Fruit fly (Drosophila melanogaster) whole organism, embryonic: ENCODE data around the gene CG12010.

Source experiments
- Awh ChIP-seq: fragments of 200-800 bp; sonication (Bioruptor generic); IDR thresholded peaks from 2 replicates; pipeline ENCODE4, ENCODE4 v1.3.6; 2022; ENCODE audit warnings: missing biosample characterization, missing genetic modification characterization
- CG10366 ChIP-seq: fragments of 200-800 bp; sonication (Bioruptor generic); IDR thresholded peaks from 2 replicates; pipeline ENCODE4 v1.3.6; 2022; ENCODE audit warnings: missing biosample characterization, missing genetic modification characterization
- CG10543 ChIP-seq: fragments of 200-800 bp; sonication (Bioruptor generic); optimal IDR thresholded peaks from 3 replicates; lab custom pipeline; 2017; ENCODE audit warnings: missing biosample characterization, mild to moderate bottlenecking, missing genetic modification characterization, moderate library complexity
- CG10565 ChIP-seq: fragments of 200-800 bp; sonication (Bioruptor generic); optimal IDR thresholded peaks from 3 replicates; lab custom pipeline; 2016; ENCODE audit warnings: missing biosample characterization, mild to moderate bottlenecking, missing genetic modification characterization
- CG12391 ChIP-seq: fragments of 200-800 bp; sonication (Bioruptor generic); optimal IDR thresholded peaks from 3 replicates; lab custom pipeline; 2018; ENCODE audit warnings: missing biosample characterization, mild to moderate bottlenecking, missing genetic modification characterization, moderate library complexity
- CG15601 ChIP-seq: fragments of 200-800 bp; sonication (Bioruptor generic); optimal IDR thresholded peaks from 3 replicates; lab custom pipeline; 2019; ENCODE audit warnings: missing biosample characterization, mild to moderate bottlenecking, missing genetic modification characterization, moderate library complexity
- CG17385 ChIP-seq: fragments of 200-800 bp; sonication (Bioruptor generic); optimal IDR thresholded peaks from 3 replicates; lab custom pipeline; 2018; ENCODE audit warnings: missing biosample characterization, mild to moderate bottlenecking, missing genetic modification characterization
- CG17829 ChIP-seq: fragments of 200-800 bp; optimal IDR thresholded peaks from 2 replicates; lab custom pipeline; 2019; ENCODE audit warnings: missing biosample characterization, mild to moderate bottlenecking, missing genetic modification characterization, moderate library complexity
- CG18476 ChIP-seq: fragments of 200-800 bp; sonication (Bioruptor generic); optimal IDR thresholded peaks from 2 replicates; lab custom pipeline; 2016; ENCODE audit warnings: missing biosample characterization, mild to moderate bottlenecking, missing genetic modification characterization
- CG2199 ChIP-seq: fragments of 200-800 bp; sonication (Bioruptor generic); IDR thresholded peaks from 3 replicates; pipeline ENCODE4 v1.3.6; 2022; ENCODE audit warnings: missing biosample characterization, missing genetic modification characterization
- CG30020 ChIP-seq: fragments of 200-800 bp; optimal IDR thresholded peaks from 2 replicates; lab custom pipeline; 2019; ENCODE audit warnings: missing biosample characterization, mild to moderate bottlenecking, missing genetic modification characterization, moderate library complexity
- CG30403 ChIP-seq: fragments of 200-800 bp; sonication (Bioruptor generic); optimal IDR thresholded peaks from 3 replicates; lab custom pipeline; 2016; ENCODE audit warnings: missing biosample characterization, missing genetic modification characterization
- CG32532 ChIP-seq: fragments of 200-800 bp; sonication (Bioruptor generic); IDR thresholded peaks from 2 replicates; pipeline ENCODE4 v1.3.6; 2022; ENCODE audit warnings: missing biosample characterization, missing genetic modification characterization
- CG33213 ChIP-seq: fragments of 200-800 bp; sonication (Bioruptor generic); optimal IDR thresholded peaks from 3 replicates; lab custom pipeline; 2016; ENCODE audit warnings: missing biosample characterization, missing genetic modification characterization
- CG3407 ChIP-seq: fragments of 200-800 bp; sonication (Bioruptor generic); optimal IDR thresholded peaks from 2 replicates; lab custom pipeline; 2018; ENCODE audit warnings: missing biosample characterization, mild to moderate bottlenecking, missing genetic modification characterization
- CG5953 ChIP-seq: fragments of 200-800 bp; sonication (Bioruptor generic); IDR thresholded peaks from 2 replicates; pipeline ENCODE4 v1.3.6; 2022; ENCODE audit warnings: missing biosample characterization, missing genetic modification characterization
- CG6254 ChIP-seq: fragments of 200-800 bp; sonication (Bioruptor generic); optimal IDR thresholded peaks from 3 replicates; lab custom pipeline; 2017; ENCODE audit warnings: mild to moderate bottlenecking, missing biosample characterization, missing genetic modification reagents, missing genetic modification characterization
- CG7745 ChIP-seq: fragments of 200-800 bp; sonication (Bioruptor generic); optimal IDR thresholded peaks from 2 replicates; lab custom pipeline; 2018; ENCODE audit warnings: missing biosample characterization, mild to moderate bottlenecking, missing genetic modification characterization, moderate library complexity
- CG7786 ChIP-seq: fragments of 200-800 bp; sonication (Bioruptor generic); optimal IDR thresholded peaks from 2 replicates; lab custom pipeline; 2016; ENCODE audit warnings: missing biosample characterization, missing genetic modification characterization
- CG8388 ChIP-seq: fragments of 200-800 bp; sonication (Bioruptor generic); optimal IDR thresholded peaks from 2 replicates; lab custom pipeline; 2019; ENCODE audit warnings: missing biosample characterization, mild to moderate bottlenecking, missing genetic modification characterization, moderate library complexity
- CG9437 ChIP-seq: fragments of 200-800 bp; sonication (Bioruptor generic); optimal IDR thresholded peaks from 2 replicates; lab custom pipeline; 2018; ENCODE audit warnings: missing biosample characterization, mild to moderate bottlenecking, missing genetic modification characterization
- D19A ChIP-seq: fragments of 200-800 bp; optimal IDR thresholded peaks from 3 replicates; lab custom pipeline; 2019; ENCODE audit warnings: missing biosample characterization, mild to moderate bottlenecking, missing genetic modification characterization, moderate library complexity
- Doc2 ChIP-seq: fragments of 200-800 bp; sonication (Bioruptor generic); IDR thresholded peaks from 2 replicates; pipeline ENCODE4 v1.3.6; 2022; ENCODE audit warnings: missing biosample characterization, missing genetic modification characterization
- Doc3 ChIP-seq: fragments of 200-800 bp; sonication (Bioruptor generic); IDR thresholded peaks from 3 replicates; pipeline ENCODE4 v1.3.6; 2022; ENCODE audit warnings: missing biosample characterization, missing genetic modification characterization; ENCODE audit not compliant: partially characterized antibody
- E2f2 ChIP-seq: fragments of 200-800 bp; sonication (Bioruptor generic); IDR thresholded peaks from 2 replicates; pipeline ENCODE4 v1.3.6; 2022; ENCODE audit warnings: missing biosample characterization, missing genetic modification characterization
- Ets65A ChIP-seq: fragments of 200-800 bp; sonication (Bioruptor generic); peaks from one replicate; lab custom pipeline; 2016; ENCODE audit warnings: missing biosample characterization, missing genetic modification characterization
- Jarid2 ChIP-seq: fragments of 200-800 bp; sonication (Bioruptor generic); optimal IDR thresholded peaks from 3 replicates; lab custom pipeline; 2017; ENCODE audit warnings: mild to moderate bottlenecking, missing biosample characterization, missing genetic modification reagents, missing genetic modification characterization
- MESR4 ChIP-seq: fragments of 200-800 bp; sonication (Bioruptor generic); optimal IDR thresholded peaks from 2 replicates; lab custom pipeline; 2018; ENCODE audit warnings: missing biosample characterization, mild to moderate bottlenecking, missing genetic modification characterization, moderate library complexity
- Meics ChIP-seq: fragments of 200-800 bp; sonication (Bioruptor generic); optimal IDR thresholded peaks from 2 replicates; lab custom pipeline; 2017; ENCODE audit warnings: missing biosample characterization, mild to moderate bottlenecking, missing genetic modification characterization
- Poxn ChIP-seq: fragments of 200-800 bp; sonication (Bioruptor generic); IDR thresholded peaks from 2 replicates; pipeline ENCODE4 v1.3.6; 2022; ENCODE audit warnings: missing biosample characterization, missing genetic modification characterization
- Ptx1 ChIP-seq: fragments of 200-800 bp; sonication (Bioruptor generic); IDR thresholded peaks from 2 replicates; pipeline ENCODE4 v1.3.6; 2022; ENCODE audit warnings: missing biosample characterization, missing genetic modification characterization
- Sin3A ChIP-seq: fragments of >200 bp; optimal IDR thresholded peaks from 2 replicates; lab custom pipeline; 2018
- Sry-β ChIP-seq: fragments of 200-800 bp; sonication (Bioruptor generic); optimal IDR thresholded peaks from 2 replicates; lab custom pipeline; 2018; ENCODE audit warnings: missing biosample characterization, mild to moderate bottlenecking, missing genetic modification characterization, moderate library complexity
- Stat92E ChIP-seq, 3 experiments: fragments of >200 bp in 2 of 3; fragments of 200-800 bp in 1 of 3; sonication (Bioruptor generic) in 1 of 3; optimal IDR thresholded peaks; 2 replicates each; lab custom pipeline; 2017 to 2019; ENCODE audit warnings: missing biosample characterization in 3 of 3, missing genetic modification characterization in 3 of 3, mild to moderate bottlenecking in 1 of 3, moderate library complexity in 1 of 3
- ase ChIP-seq: fragments of 200-800 bp; sonication (Bioruptor generic); IDR thresholded peaks from 3 replicates; pipeline ENCODE4 v1.3.6; 2022; ENCODE audit warnings: missing biosample characterization, missing genetic modification characterization
- dati ChIP-seq: fragments of 200-800 bp; sonication (Bioruptor generic); IDR thresholded peaks from 2 replicates; pipeline ENCODE4 v1.3.6; 2022; ENCODE audit warnings: missing biosample characterization, missing genetic modification characterization
- ems ChIP-seq: fragments of 200-800 bp; sonication (Bioruptor generic); optimal IDR thresholded peaks from 3 replicates; lab custom pipeline; 2016; ENCODE audit warnings: missing biosample characterization, missing genetic modification characterization
- jumu ChIP-seq: fragments of 200-800 bp; sonication (Bioruptor generic); optimal IDR thresholded peaks from 3 replicates; lab custom pipeline; 2016; ENCODE audit warnings: missing biosample characterization, missing genetic modification characterization
- nerfin-2 ChIP-seq: fragments of 200-800 bp; sonication (Bioruptor generic); IDR thresholded peaks from 2 replicates; pipeline ENCODE4 v1.3.6; 2022; ENCODE audit warnings: missing biosample characterization, missing genetic modification characterization; ENCODE audit not compliant: partially characterized antibody
- pan ChIP-seq, 4 experiments: fragments of >200 bp in 3 of 4; fragments of 200-800 bp in 1 of 4; sonication (Bioruptor generic) in 1 of 4; optimal IDR thresholded peaks in 3 of 4; IDR thresholded peaks in 1 of 4; 2 replicates each; pipeline versions ENCODE4 v1.3.6 to Lab custom; 2017 to 2022; ENCODE audit warnings: missing biosample characterization in 2 of 4, missing genetic modification characterization in 2 of 4, mixed read lengths in 1 of 4
- pfk ChIP-seq: fragments of 200-800 bp; sonication (Bioruptor generic); optimal IDR thresholded peaks from 2 replicates; lab custom pipeline; 2018; ENCODE audit warnings: missing biosample characterization, mild to moderate bottlenecking, missing genetic modification characterization, moderate library complexity
- phol ChIP-seq: fragments of 200-800 bp; sonication (Bioruptor generic); optimal IDR thresholded peaks from 3 replicates; lab custom pipeline; 2018; ENCODE audit warnings: missing biosample characterization, mild to moderate bottlenecking, missing genetic modification characterization, moderate library complexity
- pzg ChIP-seq: fragments of 200-800 bp; sonication (Bioruptor generic); optimal IDR thresholded peaks from 3 replicates; lab custom pipeline; 2018; ENCODE audit warnings: missing biosample characterization, mild to moderate bottlenecking, missing genetic modification characterization, moderate library complexity
- rib ChIP-seq: fragments of 200-800 bp; sonication (Bioruptor generic); IDR thresholded peaks from 2 replicates; pipeline ENCODE4 v1.3.6; 2022; ENCODE audit warnings: missing biosample characterization, missing genetic modification characterization
- sima ChIP-seq: fragments of 200-800 bp; sonication (Bioruptor generic); optimal IDR thresholded peaks from 2 replicates; lab custom pipeline; 2016; ENCODE audit warnings: missing biosample characterization, missing genetic modification characterization
- tgo ChIP-seq: fragments of 200-800 bp; sonication (Bioruptor generic); IDR thresholded peaks from 3 replicates; pipeline ENCODE4 v1.3.6; 2022; ENCODE audit warnings: missing biosample characterization, missing genetic modification characterization
- tna ChIP-seq: fragments of 200-800 bp; sonication (Bioruptor generic); IDR thresholded peaks from 2 replicates; pipeline ENCODE4 v1.3.6; 2022; ENCODE audit warnings: missing biosample characterization, missing genetic modification characterization; ENCODE audit not compliant: partially characterized antibody
- tx ChIP-seq: fragments of 200-800 bp; sonication (Bioruptor generic); optimal IDR thresholded peaks from 2 replicates; lab custom pipeline; 2016; ENCODE audit warnings: missing biosample characterization, missing genetic modification characterization
- zf30C ChIP-seq: fragments of 200-800 bp; sonication (Bioruptor generic); optimal IDR thresholded peaks from 3 replicates; lab custom pipeline; 2018; ENCODE audit warnings: missing biosample characterization, mild to moderate bottlenecking, missing genetic modification characterization

Gene CG12010

DNA sequence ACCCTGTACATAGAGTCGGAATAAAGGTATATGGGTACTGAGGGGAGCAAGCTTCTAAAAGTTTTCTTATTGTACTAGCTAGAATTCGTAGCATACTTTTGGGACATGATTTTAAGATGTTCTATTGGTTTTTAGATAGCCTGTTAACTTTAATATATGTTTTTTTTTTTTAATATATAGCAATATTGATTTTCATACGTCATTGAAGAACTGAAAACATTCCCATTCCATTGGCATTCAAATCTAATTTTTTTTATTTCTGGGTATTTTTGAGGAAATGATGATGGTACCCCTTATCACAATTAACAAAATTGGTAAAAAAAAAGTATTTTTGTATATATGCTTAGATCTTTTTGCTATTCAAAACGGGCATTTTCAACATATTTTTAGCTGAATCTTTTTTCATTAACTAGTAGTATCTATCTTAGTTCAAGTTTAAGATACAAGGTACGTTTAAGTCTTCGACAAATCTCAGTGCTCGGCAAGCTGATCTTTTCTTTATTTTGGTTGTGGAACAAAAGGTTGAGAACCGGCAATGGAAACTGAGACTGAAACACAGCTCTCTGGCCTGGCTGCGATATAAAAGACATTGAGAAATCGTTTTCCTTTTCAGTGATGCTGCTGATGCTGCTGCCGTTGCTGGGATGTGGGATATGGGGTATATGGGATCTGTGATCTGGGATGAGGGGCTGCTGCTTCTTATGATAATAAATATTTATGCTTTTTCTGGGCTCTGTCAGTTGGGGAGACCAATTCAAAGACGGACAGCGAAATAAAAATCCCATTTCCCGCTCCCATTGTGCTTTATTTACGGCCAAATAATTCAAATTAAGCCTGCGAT, 10.7 kb downstream of the CG12010 start (continued):
- TF ChIP-seq ase (GFP tag; lab: Robert Waterston, UW) (no peak), Stat92E (GFP tag; optimal IDR thresholded peaks at IDR 0.05; lab: Kevin White, UChicago) (no peak), D19A (tag; lab: Kevin White, UChicago) (peak; percentile 59), CG10366 (no peak), Ets65A (peak; percentile 89), rib (GFP tag; lab: Robert Waterston, UW) (no peak), Poxn (no peak), CG8388 (peak; percentile 41), MESR4 (no peak), tx (no peak), sima (GFP tag; lab: Kevin White, UChicago) (no peak), CG18476 (GFP tag; lab: Kevin White, UChicago) (no peak), Jarid2 (GFP tag; lab: Kevin White, UChicago) (peak; percentile 3), CG3407 (no peak), CG2199 (0 out of 3 replicates have a peak, but pooled peaks have one; percentile 38), ems (GFP tag; lab: Kevin White, UChicago) (no peak), CG5953 (GFP tag; lab: Robert Waterston, UW) (no peak), CG30403 (GFP tag; lab: Kevin White, UChicago) (peak; percentile 50), phol (tag; lab: Kevin White, UChicago) (peak; percentile 68), CG12391 (tag; lab: Kevin White, UChicago) (peak; percentile 55), CG7786 (no peak), CG17385 (GFP tag; lab: Kevin White, UChicago) (peak; percentile 25), Meics (peak; percentile 45), CG6254 (GFP tag; lab: Kevin White, UChicago) (peak; percentile 6), CG32532 (GFP tag; lab: Robert Waterston, UW) (peak; percentile 53), Doc3 (GFP tag; lab: Robert Waterston, UW) (no peak), pan (optimal IDR thresholded peaks at IDR 0.05; lab: Kevin White, UChicago) (no peak), pan (GFP tag; optimal IDR thresholded peaks at IDR 0.05 in 1 of 2, IDR thresholded peaks at IDR 0.05 in 1 of 2) (peak in 1 of 2 experiments; percentile 3), tgo (peak; percentile 44; the same call in 1 of the 3 replicates), CG10565 (GFP tag; lab: Kevin White, UChicago) (no peak), jumu (no peak), zf30C (GFP tag; lab: Kevin White, UChicago) (no peak), Sry-β (no peak), Doc2 (GFP tag; lab: Robert Waterston, UW) (no peak), CG17829 (peak; percentile 21), CG9437 (GFP tag; lab: Kevin White, UChicago) (peak; percentile 64), nerfin-2 (GFP tag; lab: Robert Waterston, UW) (no peak), Sin3A (lab: Kevin White, UChicago) (no peak), CG33213 (no peak), Ptx1 (GFP tag; lab: Robert Waterston, UW) (peak; percentile 46), CG10543 (GFP tag; lab: Kevin White, UChicago) (no peak), pfk (no peak), pzg (GFP tag; lab: Kevin White, UChicago) (no peak), CG7745 (tag; lab: Kevin White, UChicago) (no peak), CG30020 (tag; lab: Kevin White, UChicago) (no peak), CG15601 (peak; percentile 38), tna (GFP tag; lab: Robert Waterston, UW) (no peak), E2f2 (GFP tag; lab: Robert Waterston, UW) (no peak), dati (GFP tag; lab: Robert Waterston, UW) (no peak), Awh (GFP tag; lab: Robert Waterston, UW) (no peak)
